Worm (Caenorhabditis elegans) whole organism, mixed stage, embryonic: ENCODE results near the gene D1054.1.

Experiments used
- M03D4.4 ChIP-seq: sonication (generic microtip); optimal IDR thresholded peaks from 2 replicates; lab custom pipeline; 2017; ENCODE audit warnings: mild to moderate bottlenecking, missing genetic modification characterization, missing compliant biosample characterization
- bed-3 ChIP-seq: fragments of 200-800 bp; sonication (Bioruptor generic); optimal IDR thresholded peaks from 3 replicates; lab custom pipeline; 2018; ENCODE audit warnings: mild to moderate bottlenecking, missing genetic modification characterization, moderate library complexity, missing compliant biosample characterization
- blmp-1 ChIP-seq: fragments of 150-350 bp; optimal IDR thresholded peaks from 2 replicates; lab custom pipeline; 2014; ENCODE audit warnings: missing biosample characterization, missing genetic modification characterization
- ceh-39 ChIP-seq: fragments of 150-350 bp; optimal IDR thresholded peaks from 2 replicates; lab custom pipeline; 2014; ENCODE audit warnings: missing biosample characterization, missing genetic modification characterization
- ceh-43 ChIP-seq: fragments of 200-800 bp; sonication (Bioruptor generic); optimal IDR thresholded peaks from 2 replicates; lab custom pipeline; 2018; ENCODE audit warnings: mild to moderate bottlenecking, missing genetic modification characterization, moderate library complexity, missing compliant biosample characterization
- ceh-83 ChIP-seq: fragments of 200-800 bp; sonication (Bioruptor generic); optimal IDR thresholded peaks from 2 replicates; lab custom pipeline; 2018; ENCODE audit warnings: mild to moderate bottlenecking, missing genetic modification characterization, missing compliant biosample characterization
- cnd-1 ChIP-seq: fragments of 200-800 bp; sonication (Bioruptor generic); optimal IDR thresholded peaks from 2 replicates; lab custom pipeline; 2018; ENCODE audit warnings: mild to moderate bottlenecking, missing genetic modification characterization, missing compliant biosample characterization
- elt-1 ChIP-seq: sonication (generic microtip); optimal IDR thresholded peaks from 2 replicates; lab custom pipeline; 2017; ENCODE audit warnings: missing genetic modification characterization, mild to moderate bottlenecking, missing compliant biosample characterization, antibody characterized with exemption, moderate library complexity, borderline replicate concordance; ENCODE audit not compliant: insufficient read depth
- elt-3 ChIP-seq: fragments of 150-350 bp; optimal IDR thresholded peaks from 2 replicates; lab custom pipeline; 2014; ENCODE audit warnings: missing biosample characterization, missing genetic modification characterization
- flh-1 ChIP-seq: fragments of 200-800 bp; sonication (Bioruptor generic); optimal IDR thresholded peaks from 2 replicates; lab custom pipeline; 2018; ENCODE audit warnings: mild to moderate bottlenecking, missing genetic modification characterization, moderate library complexity, missing compliant biosample characterization
- ham-2 ChIP-seq: fragments of 200-800 bp; sonication (Bioruptor generic); optimal IDR thresholded peaks from 2 replicates; lab custom pipeline; 2018; ENCODE audit warnings: mild to moderate bottlenecking, missing genetic modification characterization, missing compliant biosample characterization
- hlh-1 ChIP-seq: fragments of 150-350 bp; optimal IDR thresholded peaks from 2 replicates; lab custom pipeline; 2014; ENCODE audit warnings: missing biosample characterization, missing genetic modification reagents, missing genetic modification characterization
- lin-13 ChIP-seq: fragments of 150-350 bp; optimal IDR thresholded peaks from 2 replicates; lab custom pipeline; 2014; ENCODE audit warnings: missing biosample characterization, missing genetic modification characterization
- lin-32 ChIP-seq: fragments of 200-800 bp; sonication (Bioruptor generic); optimal IDR thresholded peaks from 2 replicates; lab custom pipeline; 2018; ENCODE audit warnings: mild to moderate bottlenecking, missing genetic modification characterization, missing compliant biosample characterization
- lsy-2 ChIP-seq: fragments of 150-350 bp; optimal IDR thresholded peaks from 2 replicates; lab custom pipeline; 2014; ENCODE audit warnings: missing biosample characterization, missing genetic modification characterization
- mab-5 ChIP-seq: fragments of 150-350 bp; optimal IDR thresholded peaks from 2 replicates; lab custom pipeline; 2014; ENCODE audit warnings: missing biosample characterization, missing genetic modification characterization
- mep-1 ChIP-seq: fragments of 150-350 bp; optimal IDR thresholded peaks from 2 replicates; lab custom pipeline; 2017; ENCODE audit warnings: missing biosample characterization, missing genetic modification reagents, missing genetic modification characterization, inconsistent platforms
- mls-2 ChIP-seq: sonication (generic microtip); optimal IDR thresholded peaks from 2 replicates; lab custom pipeline; 2016; ENCODE audit warnings: mild to moderate bottlenecking, missing genetic modification characterization, moderate library complexity, missing compliant biosample characterization
- nhr-12 ChIP-seq: fragments of 150-350 bp; optimal IDR thresholded peaks from 2 replicates; lab custom pipeline; 2014; ENCODE audit warnings: missing biosample characterization, missing genetic modification characterization
- nhr-237 ChIP-seq: fragments of 150-350 bp; optimal IDR thresholded peaks from 2 replicates; lab custom pipeline; 2014; ENCODE audit warnings: missing biosample characterization, missing genetic modification characterization
- nhr-28 ChIP-seq: fragments of 150-350 bp; optimal IDR thresholded peaks from 2 replicates; lab custom pipeline; 2014; ENCODE audit warnings: missing biosample characterization, missing genetic modification characterization
- nhr-76 ChIP-seq: sonication (generic microtip); optimal IDR thresholded peaks from 2 replicates; lab custom pipeline; 2017; ENCODE audit warnings: missing biosample characterization, missing genetic modification characterization
- sem-2 ChIP-seq: fragments of 200-800 bp; sonication (Bioruptor generic); optimal IDR thresholded peaks from 2 replicates; lab custom pipeline; 2018; ENCODE audit warnings: mild to moderate bottlenecking, missing genetic modification characterization, missing compliant biosample characterization
- snpc-4 ChIP-seq: fragments of 150-350 bp; optimal IDR thresholded peaks from 2 replicates; lab custom pipeline; 2014; ENCODE audit warnings: missing biosample characterization, missing genetic modification characterization
- tbx-8 ChIP-seq: fragments of 200-800 bp; sonication (Bioruptor generic); optimal IDR thresholded peaks from 2 replicates; lab custom pipeline; 2018; ENCODE audit warnings: mild to moderate bottlenecking, missing genetic modification characterization, moderate library complexity, missing compliant biosample characterization
- unc-120 ChIP-seq: sonication (generic microtip); optimal IDR thresholded peaks from 2 replicates; lab custom pipeline; 2017; ENCODE audit warnings: missing genetic modification characterization, missing compliant biosample characterization; ENCODE audit not compliant: poor library complexity, severe bottlenecking
- unc-39 ChIP-seq: fragments of 150-350 bp; optimal IDR thresholded peaks from 2 replicates; lab custom pipeline; 2014; ENCODE audit warnings: missing biosample characterization, missing genetic modification characterization
- unc-62 ChIP-seq: fragments of 150-350 bp; optimal IDR thresholded peaks from 2 replicates; lab custom pipeline; 2014; ENCODE audit warnings: missing biosample characterization, missing genetic modification reagents, missing genetic modification characterization
- zip-8 ChIP-seq: fragments of 150-350 bp; optimal IDR thresholded peaks from 2 replicates; lab custom pipeline; 2014; ENCODE audit warnings: missing biosample characterization, missing genetic modification characterization
- ztf-11 ChIP-seq: fragments of 150-350 bp; optimal IDR thresholded peaks from 2 replicates; lab custom pipeline; 2014; ENCODE audit warnings: missing biosample characterization, missing genetic modification characterization

D1054.1 gene

ce11 chrV:10731989-10732472, 38.0 kb downstream of the D1054.1 start, which contains the start of gene T28B11.1:
Gene T28B11.1, minus strand, starts transcription at chrV:10732422.
- TF ChIP-seq lin-13 (no peak), unc-39 (no peak), bed-3 (no peak), unc-120 (no peak), nhr-237 (tag; lab: Kevin White, UChicago) (no peak), cnd-1 (tag; lab: Kevin White, UChicago) (no peak), mab-5 (tag; lab: Kevin White, UChicago) (no peak), nhr-28 (tag; lab: Kevin White, UChicago) (no peak), ceh-39 (tag; lab: Kevin White, UChicago) (no peak), snpc-4 (tag; lab: Kevin White, UChicago) (no peak), lin-32 (GFP tag; lab: Kevin White, UChicago) (no peak)

- no peak for TF ChIP-seq cnd-1 (tag; lab: Kevin White, UChicago)
- no peak for TF ChIP-seq tbx-8 (GFP tag; lab: Kevin White, UChicago)
- TF ChIP-seq nhr-76 (tag; lab: Kevin White, UChicago): no peak
- TF ChIP-seq elt-3 (tag; lab: Kevin White, UChicago): no peak
- peak; percentile 41 for TF ChIP-seq hlh-1 (tag; lab: Kevin White, UChicago)
- peak; percentile 21 for TF ChIP-seq unc-62
- no peak for TF ChIP-seq sem-2 (GFP tag; lab: Kevin White, UChicago)
- TF ChIP-seq nhr-12: no peak
- TF ChIP-seq, all 35 proteins: peak for 2
Measured at ce11 chrV:10730824-10731416, 39.1 kb downstream of the D1054.1 start.

ce11 chrV:10729456-10729904, 40.5 kb downstream of the D1054.1 start:
- TF ChIP-seq flh-1 (GFP tag; lab: Kevin White, UChicago) (no peak), M03D4.4 (tag; lab: Kevin White, UChicago) (no peak), ceh-83 (GFP tag; lab: Kevin White, UChicago) (no peak), zip-8 (tag; lab: Kevin White, UChicago) (no peak), mls-2 (no peak)
- TF ChIP-seq, all 35 proteins: peak for 0

ce11 chrV:10727651-10728050, 42.4 kb downstream of the D1054.1 start:
- TF ChIP-seq unc-62: peak; percentile 98
- TF ChIP-seq zip-8 (tag; lab: Kevin White, UChicago): no peak
- no peak for TF ChIP-seq ceh-39 (tag; lab: Kevin White, UChicago)
- peak; percentile 59 for TF ChIP-seq mab-5 (tag; lab: Kevin White, UChicago)
- peak; percentile 13 for TF ChIP-seq hlh-1 (tag; lab: Kevin White, UChicago)
- TF ChIP-seq unc-120: peak; percentile 12

ce11 chrV:10726691-10727090, 43.3 kb downstream of the D1054.1 start:
- TF ChIP-seq lsy-2: no peak
- no peak for TF ChIP-seq unc-39
- no peak for TF ChIP-seq ceh-43 (GFP tag; lab: Kevin White, UChicago)
- no peak for TF ChIP-seq elt-1 (tag; lab: Kevin White, UChicago)
- no peak for TF ChIP-seq elt-3 (tag; lab: Kevin White, UChicago)
- no peak for TF ChIP-seq nhr-28 (tag; lab: Kevin White, UChicago)
- no peak for TF ChIP-seq M03D4.4 (tag; lab: Kevin White, UChicago)
- TF ChIP-seq lin-13: no peak
- no peak for TF ChIP-seq sem-2 (GFP tag; lab: Kevin White, UChicago)
- no peak for TF ChIP-seq ceh-83 (GFP tag; lab: Kevin White, UChicago)
- TF ChIP-seq nhr-237 (tag; lab: Kevin White, UChicago): no peak
- no peak for TF ChIP-seq ceh-39 (tag; lab: Kevin White, UChicago)
- no peak for TF ChIP-seq hlh-1 (tag; lab: Kevin White, UChicago)
- TF ChIP-seq ztf-11 (tag; lab: Kevin White, UChicago): no peak
- no peak for TF ChIP-seq zip-8 (tag; lab: Kevin White, UChicago)
- TF ChIP-seq cnd-1 (tag; lab: Kevin White, UChicago): no peak
- no peak for TF ChIP-seq nhr-12
- no peak for TF ChIP-seq bed-3
- no peak for TF ChIP-seq flh-1 (GFP tag; lab: Kevin White, UChicago)

ce11 chrV:10725424-10725951, 44.5 kb downstream of the D1054.1 start:
- no peak for TF ChIP-seq elt-3 (tag; lab: Kevin White, UChicago)
- TF ChIP-seq mep-1 (tag; lab: Kevin White, UChicago): no peak
- TF ChIP-seq unc-39: no peak
- TF ChIP-seq sem-2 (GFP tag; lab: Kevin White, UChicago): no peak
- no peak for TF ChIP-seq ham-2
- no peak for TF ChIP-seq nhr-76 (tag; lab: Kevin White, UChicago)
- no peak for TF ChIP-seq mab-5 (tag; lab: Kevin White, UChicago)
- TF ChIP-seq blmp-1: no peak
- no peak for TF ChIP-seq hlh-1 (tag; lab: Kevin White, UChicago)
- TF ChIP-seq flh-1 (GFP tag; lab: Kevin White, UChicago): no peak
- no peak for TF ChIP-seq elt-1 (tag; lab: Kevin White, UChicago)
- TF ChIP-seq snpc-4 (tag; lab: Kevin White, UChicago): no peak
- no peak for TF ChIP-seq ceh-43 (GFP tag; lab: Kevin White, UChicago)
- TF ChIP-seq cnd-1 (tag; lab: Kevin White, UChicago): no peak
- no peak for TF ChIP-seq nhr-237 (tag; lab: Kevin White, UChicago)
- TF ChIP-seq unc-120: no peak
- no peak for TF ChIP-seq ztf-11 (tag; lab: Kevin White, UChicago)
- no peak for TF ChIP-seq lin-32 (GFP tag; lab: Kevin White, UChicago)
